Worm (Caenorhabditis elegans): ENCODE data around the gene clec-54.

clec-54 gene

DNA sequence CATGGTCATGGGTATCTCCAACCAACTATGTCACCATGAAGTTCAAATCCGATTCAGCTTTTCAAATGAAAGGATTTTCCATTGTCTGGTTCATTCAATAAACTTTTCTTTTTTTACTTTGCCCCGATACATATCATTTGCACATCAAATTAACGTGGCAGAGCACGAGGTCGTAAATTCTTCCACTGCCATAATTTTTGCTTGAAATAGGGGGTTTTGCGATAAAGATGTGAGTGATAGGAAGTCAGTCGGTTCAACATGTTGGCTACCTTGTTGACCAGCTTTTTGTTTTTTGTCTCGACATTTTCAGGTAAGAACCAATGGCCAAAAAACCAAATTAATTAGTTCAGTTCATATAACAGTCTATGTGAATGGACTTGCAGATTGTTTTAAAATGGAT, at the start of gene clec-54:
Gene clec-54, plus strand, starts transcription at position 224 of the 400 bp plus-strand sequence.
- no peak for TF ChIP-seq W03F9.2 (tag; optimal IDR thresholded peaks at IDR 0.05)
- no peak for TF ChIP-seq him-1 (tag; optimal IDR thresholded peaks at IDR 0.05)
- no peak for TF ChIP-seq dao-5 (tag; optimal IDR thresholded peaks at IDR 0.05)

DNA sequence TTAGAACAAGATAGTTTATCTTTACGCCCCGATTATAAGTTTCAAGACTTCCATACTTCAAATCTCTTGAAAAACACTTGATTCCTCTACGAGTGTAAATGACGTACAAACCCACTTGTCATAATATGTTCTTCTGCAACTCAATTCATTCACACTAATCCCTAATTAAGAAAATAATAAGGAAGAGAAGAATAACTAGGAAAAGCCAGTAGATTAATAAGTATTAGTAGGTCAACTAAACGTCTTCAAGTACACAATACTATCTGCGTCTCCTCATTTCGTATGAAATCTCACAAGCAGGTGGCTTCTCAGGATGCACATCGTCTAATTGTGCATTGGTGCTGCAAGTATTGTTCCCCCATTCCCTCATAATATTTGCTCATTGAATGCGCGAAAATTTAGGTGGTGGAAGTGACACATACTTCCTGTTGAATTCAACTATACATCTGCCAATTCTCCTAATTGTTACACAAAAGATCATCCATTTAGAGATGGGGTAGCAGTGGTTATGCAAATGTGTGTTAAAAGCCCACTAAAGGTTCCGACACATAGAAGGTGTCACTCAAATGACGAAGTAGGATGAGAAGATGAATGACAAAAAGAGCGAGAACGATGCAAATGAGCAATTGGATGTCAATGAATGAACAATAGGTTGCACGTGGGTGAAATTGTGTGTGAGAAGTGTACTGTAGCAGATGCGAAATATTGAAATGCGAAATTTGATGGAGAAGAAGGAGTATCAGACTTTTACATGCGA, 49.5 kb upstream of the clec-54 start:
- TF ChIP-seq W03F9.2 (tag; optimal IDR thresholded peaks at IDR 0.05) (no peak), dao-5 (tag; optimal IDR thresholded peaks at IDR 0.05) (no peak), him-1 (tag; optimal IDR thresholded peaks at IDR 0.05) (no peak)

DNA sequence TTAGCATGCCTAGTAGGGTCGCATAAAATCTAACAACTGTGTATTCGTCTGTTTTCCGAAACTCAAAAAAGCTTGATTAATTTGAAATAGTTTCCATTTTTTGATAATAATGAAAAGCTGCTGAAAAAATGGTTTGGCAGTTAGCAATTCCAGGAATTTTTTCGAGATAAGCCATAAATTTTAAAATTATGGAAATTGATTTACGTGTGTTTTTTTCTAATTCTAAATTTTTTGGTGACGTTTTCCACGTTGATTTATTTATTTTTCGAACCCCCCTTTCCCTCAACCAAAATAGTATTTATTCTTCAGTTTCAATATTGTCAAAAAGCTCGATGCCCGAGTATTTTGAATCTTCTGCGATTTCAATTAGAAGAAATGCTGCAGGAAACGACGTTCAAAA, 47.8 kb upstream of the clec-54 start, which contains the start of gene F23B12.1:
Gene F23B12.1, plus strand, starts transcription at position 301 of the 400 bp plus-strand sequence.
- TF ChIP-seq dao-5 (tag; optimal IDR thresholded peaks at IDR 0.05) (no peak), W03F9.2 (tag; optimal IDR thresholded peaks at IDR 0.05) (no peak), him-1 (tag; optimal IDR thresholded peaks at IDR 0.05) (no peak)

DNA sequence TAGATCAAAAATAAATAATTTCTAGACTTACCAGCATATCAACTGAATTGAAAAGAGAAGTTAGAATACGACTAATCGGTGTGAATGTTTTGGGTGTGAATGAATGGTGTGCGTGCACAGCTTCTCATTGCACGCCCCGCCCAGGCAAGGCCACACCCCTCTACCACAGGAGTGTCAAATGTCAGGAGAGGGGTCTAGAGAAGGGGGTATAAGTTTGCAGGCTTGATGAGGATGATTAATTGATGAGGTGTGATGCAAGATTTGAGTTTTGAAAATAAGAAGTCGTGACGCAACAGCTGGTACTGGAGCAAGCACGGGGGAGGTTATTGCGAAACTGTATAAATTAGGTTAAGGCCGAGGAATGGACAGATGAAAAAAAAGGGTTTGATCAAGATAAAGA, 44.4 kb upstream of the clec-54 start, which contains the start of gene egl-1:
Gene egl-1, minus strand, starts transcription at position 101 of the 400 bp plus-strand sequence.
- TF ChIP-seq W03F9.2 (tag; optimal IDR thresholded peaks at IDR 0.05): no peak
- no peak for TF ChIP-seq dao-5 (tag; optimal IDR thresholded peaks at IDR 0.05)
- no peak for TF ChIP-seq him-1 (tag; optimal IDR thresholded peaks at IDR 0.05)

DNA sequence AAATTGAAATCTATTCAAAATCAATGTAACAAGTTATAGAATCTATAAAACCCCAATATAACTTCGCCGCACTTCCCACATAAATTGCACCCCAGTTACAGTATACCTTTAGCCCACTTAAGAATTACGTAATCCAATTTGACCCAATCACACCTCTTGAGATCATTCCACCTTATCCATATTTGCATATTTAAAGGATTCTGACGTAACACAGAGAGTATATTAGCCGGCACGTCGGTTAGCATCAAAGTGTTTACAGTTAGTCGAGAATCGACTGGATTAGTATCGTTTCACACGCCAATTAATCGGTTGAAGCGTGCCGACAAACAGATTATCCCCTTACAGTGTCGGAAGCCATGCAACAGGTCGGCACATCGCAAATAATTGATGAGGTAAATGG, 43.1 kb upstream of the clec-54 start:
- TF ChIP-seq dao-5 (tag; optimal IDR thresholded peaks at IDR 0.05) (no peak), W03F9.2 (tag; optimal IDR thresholded peaks at IDR 0.05) (no peak), him-1 (tag; optimal IDR thresholded peaks at IDR 0.05) (no peak)

DNA sequence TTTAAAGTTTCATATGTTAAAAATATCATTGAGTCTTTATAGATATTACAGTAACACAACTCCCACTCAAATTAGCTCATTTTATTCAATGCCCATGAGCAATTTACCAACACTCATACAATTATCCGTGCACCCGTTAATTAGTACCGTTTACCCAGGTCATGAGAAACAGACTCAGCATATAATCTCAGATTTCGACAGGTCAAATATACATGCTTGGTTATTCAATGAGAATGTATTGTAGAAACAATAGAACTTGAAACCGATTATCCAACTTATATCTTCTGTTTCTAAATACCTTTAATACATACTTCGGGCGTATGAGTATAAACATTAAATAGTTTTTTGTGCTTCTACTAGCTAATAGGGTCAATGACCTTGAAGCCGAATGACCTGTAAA, 40.5 kb upstream of the clec-54 start:
- TF ChIP-seq him-1 (tag; optimal IDR thresholded peaks at IDR 0.05) (no peak), W03F9.2 (tag; optimal IDR thresholded peaks at IDR 0.05) (no peak), dao-5 (tag; optimal IDR thresholded peaks at IDR 0.05) (no peak)

DNA sequence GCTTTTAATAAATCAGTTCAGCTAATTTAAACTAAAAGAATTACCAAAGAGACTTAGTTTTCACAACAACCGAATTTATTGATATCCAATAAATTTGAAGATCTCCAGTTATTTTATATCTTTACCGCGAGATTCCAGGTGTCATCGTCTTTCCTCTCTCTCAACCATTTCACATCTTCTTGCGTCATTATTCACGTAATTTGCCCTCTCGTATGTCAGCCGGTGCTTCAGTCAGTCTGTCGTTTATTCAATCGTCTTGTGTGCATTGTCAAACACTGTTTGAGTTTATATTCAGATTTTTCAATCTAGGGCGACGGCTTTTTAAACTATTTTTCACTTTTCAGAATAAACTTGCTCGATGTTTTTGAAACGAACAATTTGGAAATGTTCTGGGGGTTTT, 39.3 kb upstream of the clec-54 start:
- TF ChIP-seq dao-5 (tag; optimal IDR thresholded peaks at IDR 0.05): no peak
- no peak for TF ChIP-seq him-1 (tag; optimal IDR thresholded peaks at IDR 0.05)
- no peak for TF ChIP-seq W03F9.2 (tag; optimal IDR thresholded peaks at IDR 0.05)

DNA sequence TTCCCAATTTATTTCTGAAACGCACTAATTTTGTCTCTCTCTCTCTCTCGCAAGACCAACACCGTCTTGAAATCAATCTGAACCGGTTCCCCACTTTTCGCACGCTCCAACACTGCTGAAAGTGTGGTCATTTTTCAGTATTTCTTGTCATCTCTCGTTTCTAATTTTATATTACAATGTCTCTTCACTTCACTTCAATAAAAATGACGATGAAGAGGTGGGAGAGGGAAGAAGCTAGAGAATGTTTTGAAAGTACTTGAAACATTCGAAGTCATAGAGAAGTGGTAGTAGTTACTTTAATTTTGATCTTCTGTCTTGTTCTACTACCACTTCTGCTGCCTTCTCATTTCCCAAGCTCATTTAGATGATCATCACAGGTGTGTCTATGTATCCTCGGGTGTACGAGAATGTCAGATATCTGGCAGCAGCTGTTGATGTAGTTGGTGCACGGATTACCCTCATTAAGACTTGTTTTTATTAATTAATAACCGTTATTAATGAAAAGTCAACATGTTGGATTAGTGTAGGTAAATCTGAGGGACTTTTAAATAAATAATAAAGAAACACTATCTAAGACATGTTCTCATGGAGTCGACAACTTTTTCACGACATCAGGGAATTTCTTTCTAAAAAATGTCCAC, 38.5 kb upstream of the clec-54 start:
- TF ChIP-seq dao-5 (tag; optimal IDR thresholded peaks at IDR 0.05) (no peak), W03F9.2 (tag; optimal IDR thresholded peaks at IDR 0.05) (no peak), him-1 (tag; optimal IDR thresholded peaks at IDR 0.05) (no peak)

DNA sequence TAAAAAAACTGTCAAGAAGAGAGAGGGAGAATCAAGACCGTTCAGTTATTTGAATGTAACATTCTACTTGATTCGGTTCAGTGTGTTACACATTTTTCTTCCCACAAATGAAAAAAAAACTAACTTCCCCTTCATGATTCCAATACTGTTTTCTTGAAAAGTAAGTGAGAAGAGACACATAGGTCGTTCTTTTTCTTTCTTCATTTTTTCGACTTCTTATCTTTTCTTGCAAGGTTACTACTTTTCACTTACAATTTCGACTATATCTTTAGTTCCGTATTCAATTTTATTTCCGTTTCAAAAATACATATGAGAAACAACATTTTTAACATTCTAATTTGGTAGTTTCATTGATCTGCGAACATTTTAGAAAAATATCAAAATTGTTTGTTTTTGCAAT, 37.5 kb upstream of the clec-54 start:
- TF ChIP-seq W03F9.2 (tag; optimal IDR thresholded peaks at IDR 0.05): no peak
- TF ChIP-seq dao-5 (tag; optimal IDR thresholded peaks at IDR 0.05): no peak
- no peak for TF ChIP-seq him-1 (tag; optimal IDR thresholded peaks at IDR 0.05)

DNA sequence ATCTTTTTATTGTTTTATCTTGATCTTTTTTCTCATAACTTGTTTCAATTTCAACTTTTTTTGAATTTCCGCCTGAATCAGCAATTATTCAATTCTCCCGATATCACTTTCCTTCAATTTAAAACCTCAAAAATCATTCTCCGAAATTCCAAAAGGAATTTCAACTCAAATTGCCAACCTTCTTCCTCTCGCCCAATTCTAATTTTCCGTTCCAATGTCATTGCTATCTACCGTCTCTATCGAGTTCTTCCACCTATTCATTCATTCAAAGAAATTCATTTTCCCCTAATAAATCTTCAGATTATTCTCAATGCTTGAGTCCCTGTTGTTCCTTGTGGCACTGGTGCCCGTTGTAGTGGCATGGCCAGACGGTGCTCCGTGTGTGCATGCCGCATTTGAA, 35.9 kb upstream of the clec-54 start, which contains the start of gene F23B12.4:
Gene F23B12.4, plus strand, starts transcription at position 301 of the 400 bp plus-strand sequence.
- TF ChIP-seq him-1 (tag; optimal IDR thresholded peaks at IDR 0.05) (no peak), dao-5 (tag; optimal IDR thresholded peaks at IDR 0.05) (no peak), W03F9.2 (tag; optimal IDR thresholded peaks at IDR 0.05) (no peak)

DNA sequence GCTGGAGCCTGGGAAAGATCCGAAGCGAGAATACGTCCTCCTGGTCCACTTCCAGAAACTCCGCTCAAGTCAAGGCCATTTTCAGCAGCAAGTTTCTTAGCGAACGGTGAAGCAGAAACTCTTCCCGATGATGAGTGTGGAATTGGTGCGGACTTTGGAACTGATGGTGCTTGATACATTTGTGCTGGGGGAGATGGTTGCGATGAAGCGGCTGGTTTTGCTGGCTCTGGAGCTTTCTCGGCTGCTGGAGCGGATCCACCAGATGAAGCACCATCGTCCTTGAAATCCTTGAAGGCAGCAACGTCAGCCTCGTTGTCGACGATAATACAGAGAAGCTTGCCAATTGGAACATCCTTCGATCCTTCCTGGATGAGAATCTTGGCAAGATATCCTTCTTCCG, 30.2 kb upstream of the clec-54 start:
- TF ChIP-seq him-1 (tag; optimal IDR thresholded peaks at IDR 0.05): no peak

DNA sequence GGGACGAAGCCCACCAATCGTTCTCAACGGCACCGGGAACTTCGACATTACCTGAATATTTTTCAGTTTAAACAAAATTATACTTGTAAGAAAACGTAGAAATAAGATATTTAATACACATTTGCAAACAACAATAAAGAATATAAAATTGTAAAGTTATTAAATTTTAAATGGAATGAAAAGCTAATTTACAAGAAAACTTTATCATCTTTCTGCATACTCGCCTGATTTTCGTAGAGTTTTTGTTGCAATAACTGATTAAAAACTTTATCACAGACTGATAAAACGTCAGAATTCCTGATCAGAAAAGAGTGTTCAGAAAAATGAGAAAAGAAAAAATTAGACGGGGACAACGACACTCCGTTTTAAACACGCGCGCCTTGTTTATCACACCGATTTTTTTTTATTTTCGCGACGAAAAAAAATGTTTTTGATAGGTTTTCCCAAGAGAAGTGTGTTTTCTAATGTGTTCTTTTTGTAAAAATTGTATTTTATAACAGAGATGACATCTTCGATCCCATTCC, 29.4 kb upstream of the clec-54 start, which contains the start of the genes dlat-1 and fntb-1:
Gene dlat-1, minus strand, starts transcription at position 51 of the 524 bp plus-strand sequence.
Gene fntb-1, plus strand, starts transcription at position 412 of the 524 bp plus-strand sequence.
- TF ChIP-seq him-1 (tag; optimal IDR thresholded peaks at IDR 0.05) (no peak), dao-5 (tag; optimal IDR thresholded peaks at IDR 0.05) (no peak), W03F9.2 (tag; optimal IDR thresholded peaks at IDR 0.05) (no peak)

DNA sequence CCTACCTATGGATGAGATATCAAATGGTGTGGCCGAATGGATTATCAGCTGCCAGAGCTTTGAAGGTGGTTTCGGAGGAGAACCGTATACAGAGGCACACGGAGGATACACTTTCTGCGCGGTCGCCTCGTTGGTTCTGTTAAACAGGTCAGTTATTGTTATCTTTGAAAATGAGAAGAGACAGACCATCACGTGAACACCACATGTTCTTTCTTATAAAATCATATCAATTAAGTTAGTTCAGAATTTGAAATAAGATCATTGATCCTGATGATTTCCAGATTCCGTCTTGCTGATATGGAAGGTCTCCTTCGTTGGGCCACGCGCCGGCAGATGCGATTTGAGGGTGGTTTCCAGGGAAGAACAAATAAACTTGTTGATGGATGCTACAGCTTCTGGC, 28.0 kb upstream of the clec-54 start:
- TF ChIP-seq W03F9.2 (tag; optimal IDR thresholded peaks at IDR 0.05) (no peak), dao-5 (tag; optimal IDR thresholded peaks at IDR 0.05) (no peak)

DNA sequence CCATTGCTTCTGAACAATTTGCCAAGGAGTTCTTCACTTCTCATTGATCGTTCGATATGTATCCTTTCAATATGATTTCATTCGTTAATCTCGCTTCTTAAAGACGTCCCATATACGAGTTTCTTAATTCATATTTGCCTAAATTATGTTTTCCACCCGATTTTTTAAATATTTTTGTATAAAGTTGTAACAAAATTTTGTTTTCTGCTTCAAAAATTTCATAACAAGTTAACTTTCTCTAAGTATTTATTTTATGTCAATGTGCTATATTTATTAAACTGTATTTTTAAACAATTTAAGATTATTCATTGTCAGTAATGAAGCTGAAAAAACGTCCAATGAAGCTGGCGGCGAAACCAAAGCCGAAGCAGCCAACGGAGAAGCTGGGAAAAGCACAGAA, 27.3 kb upstream of the clec-54 start, which contains the start of gene F23B12.7:
Gene F23B12.7, plus strand, starts transcription at position 301 of the 400 bp plus-strand sequence.
- TF ChIP-seq W03F9.2 (tag; optimal IDR thresholded peaks at IDR 0.05): no peak
- TF ChIP-seq him-1 (tag; optimal IDR thresholded peaks at IDR 0.05): no peak
- TF ChIP-seq dao-5 (tag; optimal IDR thresholded peaks at IDR 0.05): no peak

Data from whole organism, L4/young adult.